5 worm cellular contexts compared by ENCODE assay signal in the genomic region with DNA sequence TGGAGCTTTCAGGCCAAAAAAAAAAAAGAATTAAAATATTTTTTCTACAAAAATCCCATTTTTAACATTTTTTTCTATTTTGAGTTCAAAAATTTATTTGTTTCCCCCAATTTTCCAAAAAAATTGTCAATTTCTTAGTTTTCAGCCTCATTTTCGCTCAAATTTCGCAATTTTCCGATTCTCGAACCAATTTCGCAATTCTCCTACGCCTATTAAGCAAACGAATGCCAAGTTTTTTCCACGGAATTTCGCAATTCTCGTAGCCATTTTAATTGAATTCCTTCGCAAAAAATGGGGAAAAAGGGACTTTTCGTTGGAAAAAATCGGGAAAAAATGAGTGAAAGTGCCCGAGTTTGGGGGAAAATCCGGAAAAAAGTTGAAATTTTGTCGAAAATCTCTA.
TF ChIP-seq lines count a peak whose summit lies in the region.

No protein-coding gene starts in this region.

TF ChIP-seq in whole organism, L1 larva, 84 proteins besides CTCF, POLR2A, EP300 and RAD21 (continues in another document):
- TF ChIP-seq blmp-1 (tag; optimal IDR thresholded peaks at IDR 0.05; lab: Kevin White, UChicago) (no peak), mef-2 (tag; optimal IDR thresholded peaks at IDR 0.05; lab: Kevin White, UChicago) (no peak), C04F5.9 (tag; optimal IDR thresholded peaks at IDR 0.05; lab: Kevin White, UChicago) (no peak), ceh-82 (tag; optimal IDR thresholded peaks at IDR 0.05; lab: Kevin White, UChicago) (peak; percentile 23 to 66 (median 33)), tlp-1 (tag; optimal IDR thresholded peaks at IDR 0.05; lab: Kevin White, UChicago) (no peak), aha-1 (tag; optimal IDR thresholded peaks at IDR 0.05; lab: Kevin White, UChicago) (no peak), ceh-90 (tag; optimal IDR thresholded peaks at IDR 0.05; lab: Kevin White, UChicago) (peak; percentile 1), lsy-2 (tag; optimal IDR thresholded peaks at IDR 0.05; lab: Kevin White, UChicago) (peak in 1 of 2 experiments; percentile 10), nhr-20 (tag; optimal IDR thresholded peaks at IDR 0.05; lab: Kevin White, UChicago) (no peak), nhr-237 (tag; optimal IDR thresholded peaks at IDR 0.05; lab: Kevin White, UChicago) (no peak), nhr-28 (tag; optimal IDR thresholded peaks at IDR 0.05; lab: Kevin White, UChicago) (no peak), sptf-1 (tag; optimal IDR thresholded peaks at IDR 0.05; lab: Kevin White, UChicago) (no peak), ama-1 (optimal IDR thresholded peaks at IDR 0.05; lab: Kevin White, UChicago) (no peak), efl-1 (optimal IDR thresholded peaks at IDR 0.05; lab: Kevin White, UChicago) (peak in 1 of 2 experiments; percentile 10), efl-1 (GFP tag; optimal IDR thresholded peaks at IDR 0.05 in 1 of 2; lab: Kevin White, UChicago) (no peak), lin-15B (tag; optimal IDR thresholded peaks at IDR 0.05; lab: Kevin White, UChicago) (no peak), xbp-1 (tag; optimal IDR thresholded peaks at IDR 0.05; lab: Kevin White, UChicago) (no peak), efl-3 (GFP tag; optimal IDR thresholded peaks at IDR 0.05; lab: Kevin White, UChicago) (no peak)

TF ChIP-seq in whole organism, L2 larva, 48 proteins besides CTCF, POLR2A, EP300 and RAD21:
- TF ChIP-seq fos-1 (tag; optimal IDR thresholded peaks at IDR 0.05; lab: Kevin White, UChicago) (no peak), nhr-6 (tag; optimal IDR thresholded peaks at IDR 0.05; lab: Kevin White, UChicago) (no peak), alr-1 (tag; optimal IDR thresholded peaks at IDR 0.05; lab: Kevin White, UChicago) (no peak), blmp-1 (tag; optimal IDR thresholded peaks at IDR 0.05; lab: Kevin White, UChicago; ENCODE audit: insufficient read depth) (no peak), ceh-82 (tag; optimal IDR thresholded peaks at IDR 0.05; lab: Kevin White, UChicago) (peak; percentile 4), unc-55 (GFP tag; optimal IDR thresholded peaks at IDR 0.05; lab: Kevin White, UChicago) (peak; percentile 76), unc-62 (GFP tag; optimal IDR thresholded peaks at IDR 0.05; lab: Kevin White, UChicago) (no peak), zag-1 (tag; optimal IDR thresholded peaks at IDR 0.05; lab: Kevin White, UChicago) (no peak)

TF ChIP-seq in whole organism, L3 larva, 47 proteins besides CTCF, POLR2A, EP300 and RAD21:
- TF ChIP-seq daf-12 (tag; optimal IDR thresholded peaks at IDR 0.05; lab: Kevin White, UChicago) = no peak
- TF ChIP-seq nfya-1 (tag; optimal IDR thresholded peaks at IDR 0.05; lab: Kevin White, UChicago; ENCODE audit: insufficient read depth) = no peak
- TF ChIP-seq snpc-4 (tag; optimal IDR thresholded peaks at IDR 0.05; lab: Kevin White, UChicago) = no peak
- no peak for TF ChIP-seq pqm-1 (tag; optimal IDR thresholded peaks at IDR 0.05; lab: Kevin White, UChicago)
- TF ChIP-seq aly-2 (tag; optimal IDR thresholded peaks at IDR 0.05; lab: Kevin White, UChicago) = no peak
- TF ChIP-seq eor-1 (tag; optimal IDR thresholded peaks at IDR 0.05; lab: Kevin White, UChicago) = no peak
- peak; percentile 13 for TF ChIP-seq lin-39 (tag; optimal IDR thresholded peaks at IDR 0.05; lab: Kevin White, UChicago)
- TF ChIP-seq skn-1 (tag; optimal IDR thresholded peaks at IDR 0.05; lab: Kevin White, UChicago) = no peak

TF ChIP-seq in whole organism, L4 larva, 104 proteins besides CTCF, POLR2A, EP300 and RAD21:
- TF ChIP-seq dmd-8 (GFP tag; IDR thresholded peaks at IDR 0.05; lab: Robert Waterston, UW) = no peak
- TF ChIP-seq nhr-11 (tag; optimal IDR thresholded peaks at IDR 0.05; lab: Kevin White, UChicago) = peak; percentile 44
- TF ChIP-seq lsy-2 (tag; optimal IDR thresholded peaks at IDR 0.05; lab: Kevin White, UChicago) = peak in 1 of 2 experiments; percentile 30

TF ChIP-seq in whole organism, young adult, 124 proteins besides CTCF, POLR2A, EP300 and RAD21:
- TF ChIP-seq mel-28 (tag; optimal IDR thresholded peaks at IDR 0.05; lab: Kevin White, UChicago; ENCODE audit: borderline replicate concordance) (no peak), cebp-1 (GFP tag; IDR thresholded peaks at IDR 0.05; lab: Robert Waterston, UW) (peak; percentile 93), cebp-1 (tag; optimal IDR thresholded peaks at IDR 0.05; lab: Kevin White, UChicago) (peak; percentile 100)
